Fruit fly (Drosophila melanogaster) whole organism, embryonic: Measurements from ENCODE around the gene CG4101.

ENCODE experiments used
- B-H1 ChIP-seq: fragments of 200-800 bp; sonication (Bioruptor generic); IDR thresholded peaks from 3 replicates; pipeline ENCODE4 v1.3.6; 2022; ENCODE audit warnings: missing biosample characterization, missing genetic modification characterization
- Blimp-1 ChIP-seq: fragments of 200-800 bp; sonication (Bioruptor generic); optimal IDR thresholded peaks from 3 replicates; lab custom pipeline; 2018; ENCODE audit warnings: missing biosample characterization, missing genetic modification characterization, mild to moderate bottlenecking, moderate library complexity, missing genetic modification reagents
- C15 ChIP-seq: fragments of 200-800 bp; sonication (Bioruptor generic); IDR thresholded peaks from 3 replicates; pipeline ENCODE4 v1.3.6; 2022; ENCODE audit warnings: missing biosample characterization, missing genetic modification characterization
- CG10267 ChIP-seq: fragments of 200-800 bp; sonication (Bioruptor generic); optimal IDR thresholded peaks from 2 replicates; lab custom pipeline; 2018; ENCODE audit warnings: missing biosample characterization, mild to moderate bottlenecking, missing genetic modification characterization, moderate library complexity
- CG10565 ChIP-seq: fragments of 200-800 bp; sonication (Bioruptor generic); optimal IDR thresholded peaks from 3 replicates; lab custom pipeline; 2016; ENCODE audit warnings: missing biosample characterization, mild to moderate bottlenecking, missing genetic modification characterization
- CG11695 ChIP-seq: fragments of 200-800 bp; sonication (Bioruptor generic); IDR thresholded peaks from 3 replicates; pipeline ENCODE4 v1.3.6; 2022; ENCODE audit warnings: missing biosample characterization, missing genetic modification characterization
- CG12659 ChIP-seq: fragments of 200-800 bp; sonication (Bioruptor generic); optimal IDR thresholded peaks from 3 replicates; lab custom pipeline; 2017; ENCODE audit warnings: mild to moderate bottlenecking, missing biosample characterization, missing genetic modification reagents, missing genetic modification characterization
- CG15479 ChIP-seq: fragments of 200-800 bp; sonication (Bioruptor generic); optimal IDR thresholded peaks from 3 replicates; lab custom pipeline; 2019; ENCODE audit warnings: missing biosample characterization, mild to moderate bottlenecking, missing genetic modification characterization, moderate library complexity
- CG16815 ChIP-seq: fragments of 200-800 bp; sonication (Bioruptor generic); optimal IDR thresholded peaks from 3 replicates; lab custom pipeline; 2017; ENCODE audit warnings: missing biosample characterization, mild to moderate bottlenecking, missing genetic modification characterization
- CG17359 ChIP-seq: fragments of 200-800 bp; sonication (Bioruptor generic); optimal IDR thresholded peaks from 3 replicates; lab custom pipeline; 2018; ENCODE audit warnings: missing biosample characterization, mild to moderate bottlenecking, missing genetic modification characterization, moderate library complexity
- CG17361 ChIP-seq: fragments of 200-800 bp; sonication (Bioruptor generic); IDR thresholded peaks from 3 replicates; pipeline ENCODE4 v1.3.6; 2022; ENCODE audit warnings: missing biosample characterization, missing genetic modification characterization
- CG17612 ChIP-seq: fragments of 200-800 bp; sonication (Bioruptor generic); IDR thresholded peaks from 2 replicates; pipeline ENCODE4 v1.3.6; 2022; ENCODE audit warnings: missing biosample characterization, missing genetic modification characterization
- CG1832 ChIP-seq: fragments of 200-800 bp; sonication (Bioruptor generic); optimal IDR thresholded peaks from 2 replicates; lab custom pipeline; 2017; ENCODE audit warnings: missing biosample characterization, mild to moderate bottlenecking, missing genetic modification characterization, inconsistent platforms
- CG2678 ChIP-seq: fragments of 200-800 bp; sonication (Bioruptor generic); optimal IDR thresholded peaks from 3 replicates; lab custom pipeline; 2019; ENCODE audit warnings: missing biosample characterization, mild to moderate bottlenecking, missing genetic modification characterization, moderate library complexity
- CG31224 ChIP-seq: fragments of 200-800 bp; sonication (Bioruptor generic); IDR thresholded peaks from 2 replicates; pipeline ENCODE4 v1.3.6; 2022; ENCODE audit warnings: missing biosample characterization, missing genetic modification characterization
- CG31365 ChIP-seq: fragments of 200-800 bp; sonication (Bioruptor generic); optimal IDR thresholded peaks from 2 replicates; lab custom pipeline; 2018; ENCODE audit warnings: missing biosample characterization, mild to moderate bottlenecking, missing genetic modification characterization
- CG32532 ChIP-seq: fragments of 200-800 bp; sonication (Bioruptor generic); IDR thresholded peaks from 2 replicates; pipeline ENCODE4 v1.3.6; 2022; ENCODE audit warnings: missing biosample characterization, missing genetic modification characterization
- CG32772 ChIP-seq: fragments of 200-800 bp; sonication (Bioruptor generic); IDR thresholded peaks from 2 replicates; pipeline ENCODE4 v1.3.6; 2022; ENCODE audit warnings: missing biosample characterization, missing genetic modification characterization
- CG42726 ChIP-seq: fragments of 200-800 bp; sonication (Bioruptor generic); IDR thresholded peaks from 2 replicates; pipeline ENCODE4 v1.3.6; 2022; ENCODE audit warnings: missing biosample characterization, missing genetic modification characterization; ENCODE audit not compliant: partially characterized antibody
- CG4820 ChIP-seq: fragments of 200-800 bp; sonication (Bioruptor generic); optimal IDR thresholded peaks from 3 replicates; lab custom pipeline; 2016; ENCODE audit warnings: missing biosample characterization, missing genetic modification characterization
- CG5180 ChIP-seq: fragments of 200-800 bp; sonication (Bioruptor generic); optimal IDR thresholded peaks from 3 replicates; lab custom pipeline; 2017; ENCODE audit warnings: missing biosample characterization, missing genetic modification characterization, mild to moderate bottlenecking, moderate library complexity, missing genetic modification reagents
- CG7745 ChIP-seq: fragments of 200-800 bp; sonication (Bioruptor generic); optimal IDR thresholded peaks from 2 replicates; lab custom pipeline; 2018; ENCODE audit warnings: missing biosample characterization, mild to moderate bottlenecking, missing genetic modification characterization, moderate library complexity
- CG8924 ChIP-seq: fragments of 200-800 bp; optimal IDR thresholded peaks from 3 replicates; lab custom pipeline; 2019; ENCODE audit warnings: missing biosample characterization, mild to moderate bottlenecking, missing genetic modification characterization, moderate library complexity
- CoRest ChIP-seq: fragments of 200-800 bp; sonication (Bioruptor generic); optimal IDR thresholded peaks from 3 replicates; lab custom pipeline; 2018; ENCODE audit warnings: missing biosample characterization, mild to moderate bottlenecking, missing genetic modification characterization, moderate library complexity
- D ChIP-seq, 2 experiments: fragments of 200-800 bp in 1 of 2; fragments of >200 bp in 1 of 2; sonication (Bioruptor generic) in 1 of 2; optimal IDR thresholded peaks; 2 replicates in 1 of 2; 3 replicates in 1 of 2; lab custom pipeline; 2017; ENCODE audit warnings: mild to moderate bottlenecking in 1 of 2, missing biosample characterization in 1 of 2, missing genetic modification characterization in 1 of 2, missing genetic modification reagents in 1 of 2
- Dbx ChIP-seq: fragments of 200-800 bp; sonication (Bioruptor generic); IDR thresholded peaks from 3 replicates; pipeline ENCODE4 v1.3.6; 2022; ENCODE audit warnings: missing biosample characterization, missing genetic modification characterization
- HLH4C ChIP-seq: fragments of 200-800 bp; sonication (Bioruptor generic); IDR thresholded peaks from 3 replicates; pipeline ENCODE4 v1.3.6; 2022; ENCODE audit warnings: missing biosample characterization, missing genetic modification characterization; ENCODE audit not compliant: partially characterized antibody
- HmgD ChIP-seq: fragments of 200-800 bp; sonication (Bioruptor generic); optimal IDR thresholded peaks from 3 replicates; lab custom pipeline; 2016; ENCODE audit warnings: missing biosample characterization, missing genetic modification characterization
- Max ChIP-seq: fragments of 200-800 bp; sonication (Bioruptor generic); optimal IDR thresholded peaks from 2 replicates; lab custom pipeline; 2016; ENCODE audit warnings: missing biosample characterization, mild to moderate bottlenecking, missing genetic modification characterization
- Rx ChIP-seq: fragments of 200-800 bp; sonication (Bioruptor generic); IDR thresholded peaks from 2 replicates; pipeline ENCODE4 v1.3.6; 2022; ENCODE audit warnings: missing biosample characterization, missing genetic modification characterization
- Trl ChIP-seq, 3 experiments: fragments of >200 bp in 2 of 3; fragments of 200-800 bp in 1 of 3; sonication (Bioruptor generic) in 1 of 3; optimal IDR thresholded peaks; 2 replicates in 1 of 3; 3 replicates in 2 of 3; lab custom pipeline; 2016 to 2017; ENCODE audit warnings: missing biosample characterization in 1 of 3, missing genetic modification characterization in 1 of 3
- Vsx1 ChIP-seq: fragments of 200-800 bp; sonication (Bioruptor generic); optimal IDR thresholded peaks from 2 replicates; lab custom pipeline; 2017; ENCODE audit warnings: missing biosample characterization, mild to moderate bottlenecking, missing genetic modification characterization, missing genetic modification reagents
- YL-1 ChIP-seq: fragments of 200-800 bp; sonication (Bioruptor generic); optimal IDR thresholded peaks from 3 replicates; lab custom pipeline; 2017; ENCODE audit warnings: missing biosample characterization, mild to moderate bottlenecking, missing genetic modification characterization
- bab2 ChIP-seq: fragments of 200-800 bp; sonication (Bioruptor generic); optimal IDR thresholded peaks from 2 replicates; lab custom pipeline; 2016; ENCODE audit warnings: missing biosample characterization, missing genetic modification characterization
- ftz-f1 ChIP-seq: fragments of 200-800 bp; sonication (Bioruptor generic); optimal IDR thresholded peaks from 2 replicates; lab custom pipeline; 2016; ENCODE audit warnings: missing biosample characterization, missing genetic modification characterization
- hb ChIP-seq: fragments of 200-800 bp; sonication (Bioruptor generic); IDR thresholded peaks from 3 replicates; pipeline ENCODE4 v1.3.6; 2022; ENCODE audit warnings: missing biosample characterization, missing genetic modification characterization; ENCODE audit not compliant: partially characterized antibody
- onecut ChIP-seq: fragments of 200-800 bp; sonication (Bioruptor generic); IDR thresholded peaks from 2 replicates; pipeline ENCODE4 v1.3.6; 2022; ENCODE audit warnings: missing biosample characterization, missing genetic modification characterization
- pita ChIP-seq: fragments of 200-800 bp; sonication (Bioruptor generic); optimal IDR thresholded peaks from 2 replicates; lab custom pipeline; 2017; ENCODE audit warnings: missing biosample characterization, mild to moderate bottlenecking, missing genetic modification characterization
- pzg ChIP-seq: fragments of 200-800 bp; sonication (Bioruptor generic); optimal IDR thresholded peaks from 3 replicates; lab custom pipeline; 2018; ENCODE audit warnings: missing biosample characterization, mild to moderate bottlenecking, missing genetic modification characterization, moderate library complexity
- row ChIP-seq: fragments of 200-800 bp; sonication (Bioruptor generic); IDR thresholded peaks from 3 replicates; pipeline ENCODE4 v1.3.6; 2022; ENCODE audit warnings: missing biosample characterization, missing genetic modification characterization
- salm ChIP-seq: fragments of 200-800 bp; sonication (Bioruptor generic); optimal IDR thresholded peaks from 2 replicates; lab custom pipeline; 2018; ENCODE audit warnings: missing biosample characterization, mild to moderate bottlenecking, missing genetic modification characterization
- sisA ChIP-seq: fragments of 200-800 bp; sonication (Bioruptor generic); IDR thresholded peaks from 2 replicates; pipeline ENCODE4 v1.3.6; 2022; ENCODE audit warnings: missing biosample characterization, missing genetic modification characterization
- sqz ChIP-seq: fragments of 200-800 bp; sonication (Bioruptor generic); optimal IDR thresholded peaks from 3 replicates; lab custom pipeline; 2018; ENCODE audit warnings: missing biosample characterization, mild to moderate bottlenecking, missing genetic modification characterization
- ssp ChIP-seq: fragments of 200-800 bp; sonication (Bioruptor generic); IDR thresholded peaks from 2 replicates; pipeline ENCODE4 v1.3.6; 2022; ENCODE audit warnings: missing biosample characterization, missing genetic modification characterization
- stc ChIP-seq: fragments of 200-800 bp; sonication (Bioruptor generic); IDR thresholded peaks from 2 replicates; pipeline ENCODE4 v1.3.6; 2022; ENCODE audit warnings: missing biosample characterization, missing genetic modification characterization
- zen ChIP-seq: fragments of 200-800 bp; sonication (Bioruptor generic); optimal IDR thresholded peaks from 3 replicates; lab custom pipeline; 2018; ENCODE audit warnings: missing biosample characterization, mild to moderate bottlenecking, missing genetic modification characterization, moderate library complexity
- zf30C ChIP-seq: fragments of 200-800 bp; sonication (Bioruptor generic); optimal IDR thresholded peaks from 3 replicates; lab custom pipeline; 2018; ENCODE audit warnings: missing biosample characterization, mild to moderate bottlenecking, missing genetic modification characterization
- zfh2 ChIP-seq: fragments of 200-800 bp; sonication (Bioruptor generic); optimal IDR thresholded peaks from 2 replicates; lab custom pipeline; 2016; ENCODE audit warnings: missing biosample characterization, missing genetic modification characterization

CG4101 gene

DNA sequence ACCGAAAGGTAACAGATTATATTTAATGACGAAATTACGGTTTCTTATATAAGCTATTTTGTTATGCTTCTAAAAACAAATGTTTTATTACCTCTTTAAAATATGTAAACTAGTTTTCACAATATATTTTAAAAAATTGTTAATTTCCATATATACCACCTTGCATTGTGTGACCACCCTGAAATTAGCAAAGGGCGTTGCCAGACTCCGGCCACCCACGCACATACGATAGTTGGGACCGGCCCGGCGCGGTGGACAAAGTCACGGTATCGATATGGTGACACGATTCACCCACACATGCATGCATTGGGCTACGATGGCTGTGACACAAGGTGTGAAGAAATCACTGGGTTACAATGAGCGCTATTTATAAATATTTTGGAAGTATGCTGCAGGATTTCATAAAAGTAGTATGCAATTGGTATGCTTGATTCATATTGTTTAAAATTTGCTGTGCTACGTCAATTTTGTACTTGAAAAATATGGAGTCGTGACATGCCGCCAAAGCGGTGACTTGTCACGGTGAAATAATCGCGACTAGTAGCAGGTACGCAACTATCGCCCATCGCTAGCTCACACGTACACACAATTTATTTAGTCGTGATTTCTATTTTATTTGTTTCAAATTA lies 24.2 kb upstream of the CG4101 start (continued):
- TF ChIP-seq YL-1: peak; percentile 93
- TF ChIP-seq Vsx1 (GFP tag; lab: Kevin White, UChicago): no peak
- TF ChIP-seq CG5180: no peak
- peak; percentile 44; the same call in 1 of the 2 replicates for TF ChIP-seq ssp
- peak; percentile 87 for TF ChIP-seq CG42726 (GFP tag; lab: Robert Waterston, UW)
- no peak for TF ChIP-seq Trl (optimal IDR thresholded peaks at IDR 0.05; lab: Kevin White, UChicago)
- TF ChIP-seq Trl (GFP tag; optimal IDR thresholded peaks at IDR 0.05; lab: Kevin White, UChicago): peak; percentile 42
- no peak for TF ChIP-seq CG1832 (GFP tag; lab: Kevin White, UChicago)
- TF ChIP-seq CG31224 (GFP tag; lab: Robert Waterston, UW): peak; percentile 54
- no peak for TF ChIP-seq CG31365
- TF ChIP-seq sisA (GFP tag; lab: Robert Waterston, UW): peak; percentile 47
- no peak for TF ChIP-seq CG15479 (GFP tag; lab: Kevin White, UChicago)
- TF ChIP-seq HLH4C (GFP tag; lab: Robert Waterston, UW): peak; percentile 90
- peak; percentile 84 for TF ChIP-seq CG12659
- TF ChIP-seq zen (tag; lab: Kevin White, UChicago): peak; percentile 41
- TF ChIP-seq hb (GFP tag; lab: Robert Waterston, UW): peak; percentile 92
- no peak for TF ChIP-seq C15 (GFP tag; lab: Robert Waterston, UW)
- peak; percentile 92 for TF ChIP-seq pzg (GFP tag; lab: Kevin White, UChicago)
- no peak for TF ChIP-seq Rx
- peak; percentile 30 for TF ChIP-seq CG16815 (GFP tag; lab: Kevin White, UChicago)
- peak; percentile 64; the same call in 2 of the 3 replicates for TF ChIP-seq CG11695 (GFP tag; lab: Robert Waterston, UW)
- TF ChIP-seq CG8924 (tag; lab: Kevin White, UChicago): peak; percentile 72
- no peak for TF ChIP-seq zf30C (GFP tag; lab: Kevin White, UChicago)
- peak; percentile 57 for TF ChIP-seq onecut (GFP tag; lab: Robert Waterston, UW)
- peak; percentile 52 for TF ChIP-seq bab2 (GFP tag; lab: Kevin White, UChicago)
- no peak for TF ChIP-seq CG7745 (tag; lab: Kevin White, UChicago)
- peak; percentile 53 for TF ChIP-seq CG10267 (tag; lab: Kevin White, UChicago)
- peak; percentile 64 for TF ChIP-seq ftz-f1 (GFP tag; lab: Kevin White, UChicago)
- TF ChIP-seq CG32772 (GFP tag; lab: Robert Waterston, UW): peak; percentile 35
- TF ChIP-seq CG10565 (GFP tag; lab: Kevin White, UChicago): no peak
- TF ChIP-seq CG17359 (tag; lab: Kevin White, UChicago): peak; percentile 54
- peak; percentile 76 for TF ChIP-seq Max (GFP tag; lab: Kevin White, UChicago)
- TF ChIP-seq zfh2 (GFP tag; lab: Kevin White, UChicago): peak; percentile 70
- TF ChIP-seq CG32532 (GFP tag; lab: Robert Waterston, UW): peak; percentile 80
- TF ChIP-seq salm (tag; lab: Kevin White, UChicago): no peak
- TF ChIP-seq CG2678 (tag; lab: Kevin White, UChicago): peak; percentile 70
- no peak for TF ChIP-seq sqz
- TF ChIP-seq HmgD (GFP tag; lab: Kevin White, UChicago): peak; percentile 89
- TF ChIP-seq CG17612 (GFP tag; lab: Robert Waterston, UW): no peak
- peak; percentile 74 for TF ChIP-seq CoRest
- TF ChIP-seq CG17361: peak; percentile 73; the same call in 2 of the 3 replicates
- peak; percentile 94 for TF ChIP-seq row
- TF ChIP-seq Blimp-1 (GFP tag; lab: Kevin White, UChicago): no peak
- TF ChIP-seq D (optimal IDR thresholded peaks at IDR 0.05; lab: Kevin White, UChicago): peak; percentile 98
- TF ChIP-seq D (GFP tag; optimal IDR thresholded peaks at IDR 0.05; lab: Kevin White, UChicago): peak; percentile 16
- peak; percentile 57 for TF ChIP-seq B-H1 (GFP tag; lab: Robert Waterston, UW)
- TF ChIP-seq Dbx (GFP tag; lab: Robert Waterston, UW): peak; percentile 76
- TF ChIP-seq CG4820 (GFP tag; lab: Kevin White, UChicago): peak; percentile 26
- peak; percentile 69; the same call in 1 of the 2 replicates for TF ChIP-seq stc (GFP tag; lab: Robert Waterston, UW)
- no peak for TF ChIP-seq pita (GFP tag; lab: Kevin White, UChicago)
